Worm (Caenorhabditis elegans) whole organism, late embryonic: ENCODE measurements around the gene F54D5.15.

Experiments
- C08G9.2 ChIP-seq: sonication (generic microtip); optimal IDR thresholded peaks from 2 replicates; lab custom pipeline; 2016; ENCODE audit warnings: mild to moderate bottlenecking, missing genetic modification characterization, moderate library complexity, missing compliant biosample characterization
- F13H6.1 ChIP-seq: sonication (generic microtip); optimal IDR thresholded peaks from 2 replicates; lab custom pipeline; 2016; ENCODE audit warnings: missing genetic modification characterization, missing compliant biosample characterization
- K02D7.2 ChIP-seq: sonication (generic microtip); optimal IDR thresholded peaks from 2 replicates; lab custom pipeline; 2017; ENCODE audit warnings: mild to moderate bottlenecking, missing genetic modification characterization, missing compliant biosample characterization
- K09A11.1 ChIP-seq: sonication (generic microtip); optimal IDR thresholded peaks from 2 replicates; lab custom pipeline; 2017; ENCODE audit warnings: antibody characterized with exemption, mild to moderate bottlenecking, missing genetic modification characterization, missing compliant biosample characterization; ENCODE audit not compliant: insufficient read depth
- Y22D7AL.16 ChIP-seq: sonication (generic microtip); optimal IDR thresholded peaks from 2 replicates; lab custom pipeline; 2016; ENCODE audit warnings: missing genetic modification characterization, missing compliant biosample characterization
- ahr-1 ChIP-seq: sonication (generic microtip); optimal IDR thresholded peaks from 2 replicates; lab custom pipeline; 2016; ENCODE audit warnings: missing genetic modification characterization, missing compliant biosample characterization
- ceh-14 ChIP-seq: sonication (generic microtip); optimal IDR thresholded peaks from 2 replicates; lab custom pipeline; 2016; ENCODE audit warnings: missing genotype, missing genetic modification characterization, missing compliant biosample characterization
- ceh-19 ChIP-seq: fragments of 200-800 bp; sonication (Bioruptor generic); optimal IDR thresholded peaks from 2 replicates; lab custom pipeline; 2018; ENCODE audit warnings: mild to moderate bottlenecking, missing genetic modification characterization, missing compliant biosample characterization
- ceh-22 ChIP-seq: sonication (generic microtip); optimal IDR thresholded peaks from 2 replicates; lab custom pipeline; 2017; ENCODE audit warnings: missing biosample characterization, missing genetic modification characterization
- ceh-24 ChIP-seq: sonication (generic microtip); optimal IDR thresholded peaks from 2 replicates; lab custom pipeline; 2016; ENCODE audit warnings: mild to moderate bottlenecking, missing genetic modification characterization, missing compliant biosample characterization
- ceh-30 ChIP-seq: fragments of 150-350 bp; optimal IDR thresholded peaks from 2 replicates; lab custom pipeline; 2014; ENCODE audit warnings: missing biosample characterization, missing genetic modification characterization
- ceh-31 ChIP-seq: sonication (generic microtip); optimal IDR thresholded peaks from 2 replicates; lab custom pipeline; 2016; ENCODE audit warnings: missing genetic modification characterization, missing compliant biosample characterization
- ceh-34 ChIP-seq: sonication (generic microtip); optimal IDR thresholded peaks from 2 replicates; lab custom pipeline; 2016; ENCODE audit warnings: mild to moderate bottlenecking, missing genetic modification characterization, missing compliant biosample characterization
- ceh-6 ChIP-seq: fragments of 200-800 bp; sonication (Bioruptor generic); optimal IDR thresholded peaks from 2 replicates; lab custom pipeline; 2018; ENCODE audit warnings: mild to moderate bottlenecking, missing genetic modification characterization, missing compliant biosample characterization
- che-1 ChIP-seq: sonication (generic microtip); optimal IDR thresholded peaks from 2 replicates; lab custom pipeline; 2016; ENCODE audit warnings: mild to moderate bottlenecking, missing genetic modification characterization, missing compliant biosample characterization
- dmd-4 ChIP-seq: sonication (generic microtip); optimal IDR thresholded peaks from 2 replicates; lab custom pipeline; 2016; ENCODE audit warnings: borderline replicate concordance, missing genetic modification characterization, missing compliant biosample characterization
- elt-2 ChIP-seq: sonication (generic microtip); optimal IDR thresholded peaks from 2 replicates; lab custom pipeline; 2016; ENCODE audit warnings: missing genetic modification reagents, missing genetic modification characterization, missing compliant biosample characterization
- elt-4 ChIP-seq: sonication (generic microtip); optimal IDR thresholded peaks from 2 replicates; lab custom pipeline; 2016; ENCODE audit warnings: missing genetic modification characterization, missing compliant biosample characterization
- ets-4 ChIP-seq: sonication (generic microtip); optimal IDR thresholded peaks from 2 replicates; lab custom pipeline; 2016; ENCODE audit warnings: missing genetic modification characterization, missing compliant biosample characterization
- fkh-10 ChIP-seq: fragments of 150-350 bp; optimal IDR thresholded peaks from 2 replicates; lab custom pipeline; 2014; ENCODE audit warnings: missing biosample characterization, missing genetic modification reagents, missing genetic modification characterization
- fkh-6 ChIP-seq: sonication (generic microtip); optimal IDR thresholded peaks from 2 replicates; lab custom pipeline; 2016; ENCODE audit warnings: missing genetic modification characterization, missing compliant biosample characterization
- gmeb-2 ChIP-seq: sonication (generic microtip); optimal IDR thresholded peaks from 2 replicates; lab custom pipeline; 2016; ENCODE audit warnings: missing genetic modification characterization, inconsistent platforms, missing compliant biosample characterization
- lin-11 ChIP-seq: fragments of 200-800 bp; sonication (Bioruptor generic); optimal IDR thresholded peaks from 2 replicates; lab custom pipeline; 2018; ENCODE audit warnings: mild to moderate bottlenecking, missing genetic modification characterization, missing compliant biosample characterization
- mec-3 ChIP-seq: sonication (generic microtip); optimal IDR thresholded peaks from 2 replicates; lab custom pipeline; 2016; ENCODE audit warnings: borderline replicate concordance, missing genetic modification characterization, missing compliant biosample characterization
- nhr-11 ChIP-seq: fragments of 150-350 bp; optimal IDR thresholded peaks from 2 replicates; lab custom pipeline; 2014; ENCODE audit warnings: missing biosample characterization, missing genetic modification characterization
- npax-4 ChIP-seq: sonication (generic microtip); optimal IDR thresholded peaks from 2 replicates; lab custom pipeline; 2016; ENCODE audit warnings: missing genetic modification characterization, missing compliant biosample characterization
- odd-2 ChIP-seq: sonication (generic microtip); optimal IDR thresholded peaks from 2 replicates; lab custom pipeline; 2017; ENCODE audit warnings: antibody characterized with exemption, mild to moderate bottlenecking, missing genetic modification characterization, missing compliant biosample characterization
- pag-3 ChIP-seq: sonication (generic microtip); optimal IDR thresholded peaks from 2 replicates; lab custom pipeline; 2016; ENCODE audit warnings: missing compliant biosample characterization, missing genetic modification characterization, borderline replicate concordance
- pha-4 ChIP-seq: fragments of 150-350 bp; optimal IDR thresholded peaks from 2 replicates; lab custom pipeline; 2018; ENCODE audit warnings: missing biosample characterization, missing genetic modification reagents, missing genetic modification characterization
- pros-1 ChIP-seq: fragments of 150-350 bp; optimal IDR thresholded peaks from 2 replicates; lab custom pipeline; 2014; ENCODE audit warnings: missing biosample characterization, missing genetic modification reagents, missing genetic modification characterization
- ref-2 ChIP-seq: sonication (generic microtip); optimal IDR thresholded peaks from 2 replicates; lab custom pipeline; 2016; ENCODE audit warnings: missing genetic modification characterization, missing compliant biosample characterization
- rnt-1 ChIP-seq: sonication (generic microtip); optimal IDR thresholded peaks from 2 replicates; lab custom pipeline; 2016; ENCODE audit warnings: missing genetic modification characterization, missing compliant biosample characterization
- sdc-2 ChIP-seq: sonication (generic microtip); optimal IDR thresholded peaks from 2 replicates; lab custom pipeline; 2016; ENCODE audit warnings: missing genotype, missing genetic modification characterization, missing compliant biosample characterization
- sox-4 ChIP-seq: sonication (generic microtip); optimal IDR thresholded peaks from 2 replicates; lab custom pipeline; 2017; ENCODE audit warnings: mild to moderate bottlenecking, missing genetic modification characterization, inconsistent platforms, missing compliant biosample characterization
- tbx-2 ChIP-seq: sonication (generic microtip); optimal IDR thresholded peaks from 2 replicates; lab custom pipeline; 2016; ENCODE audit warnings: missing genetic modification characterization, missing compliant biosample characterization
- unc-3 ChIP-seq, 2 experiments: fragments of 200-800 bp in 1 of 2; sonication (Bioruptor generic) in 1 of 2; sonication (generic microtip) in 1 of 2; conservative IDR thresholded peaks in 1 of 2; optimal IDR thresholded peaks in 1 of 2; 2 replicates each; pipeline versions ENCODE4 v1.3.6 to Lab custom; 2016 to 2022; ENCODE audit warnings: missing compliant biosample characterization in 2 of 2, missing genetic modification characterization in 2 of 2, missing genetic modification reagents in 1 of 2
- unc-42 ChIP-seq: sonication (generic microtip); optimal IDR thresholded peaks from 2 replicates; lab custom pipeline; 2016; ENCODE audit warnings: missing genotype, missing genetic modification characterization, missing compliant biosample characterization
- unc-86 ChIP-seq: sonication (generic microtip); optimal IDR thresholded peaks from 2 replicates; lab custom pipeline; 2016; ENCODE audit warnings: missing genetic modification characterization, missing compliant biosample characterization

Gene F54D5.15

DNA sequence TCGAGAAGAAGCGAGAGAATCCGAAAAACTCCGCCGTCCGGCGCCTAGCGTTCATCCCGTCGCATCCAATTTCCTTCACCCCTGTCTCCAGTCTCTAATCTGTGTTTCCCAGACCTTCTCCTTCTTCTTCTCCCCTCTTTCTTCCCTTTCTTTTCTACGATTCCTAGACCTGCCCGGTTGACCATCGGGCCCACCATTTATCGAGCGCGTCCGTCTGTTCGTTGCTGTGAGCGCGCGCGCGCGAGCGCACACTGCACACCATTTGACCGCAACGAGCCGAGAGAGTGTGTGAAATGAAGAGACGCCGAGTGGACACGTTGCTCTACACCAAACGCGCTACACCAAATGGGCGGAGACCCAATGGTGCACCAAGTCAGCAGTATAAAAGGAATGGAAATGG, 26.9 kb downstream of the F54D5.15 start (continued):
- TF ChIP-seq ref-2 (tag; lab: Kevin White, UChicago), result peak; percentile 52
- TF ChIP-seq Y22D7AL.16, result no peak
- peak; percentile 17 for TF ChIP-seq ceh-6 (GFP tag; lab: Kevin White, UChicago)
- TF ChIP-seq rnt-1 (tag; lab: Kevin White, UChicago), result peak; percentile 49
- TF ChIP-seq che-1 (tag; lab: Kevin White, UChicago), result no peak
- no peak for TF ChIP-seq pros-1 (tag; lab: Kevin White, UChicago)
- no peak for TF ChIP-seq odd-2
- TF ChIP-seq C08G9.2 (tag; lab: Kevin White, UChicago), result peak; percentile 33
- no peak for TF ChIP-seq pha-4 (tag; lab: Kevin White, UChicago)
- TF ChIP-seq fkh-6, result no peak
- no peak for TF ChIP-seq ceh-30 (tag; lab: Kevin White, UChicago)
- TF ChIP-seq ceh-19 (GFP tag; lab: Kevin White, UChicago), result peak; percentile 58
- no peak for TF ChIP-seq pag-3 (tag; lab: Kevin White, UChicago)
- TF ChIP-seq lin-11 (tag; lab: Kevin White, UChicago), result no peak
- peak; percentile 78 for TF ChIP-seq ceh-34
- no peak for TF ChIP-seq gmeb-2 (tag; lab: Kevin White, UChicago)
- TF ChIP-seq ets-4, result no peak

DNA sequence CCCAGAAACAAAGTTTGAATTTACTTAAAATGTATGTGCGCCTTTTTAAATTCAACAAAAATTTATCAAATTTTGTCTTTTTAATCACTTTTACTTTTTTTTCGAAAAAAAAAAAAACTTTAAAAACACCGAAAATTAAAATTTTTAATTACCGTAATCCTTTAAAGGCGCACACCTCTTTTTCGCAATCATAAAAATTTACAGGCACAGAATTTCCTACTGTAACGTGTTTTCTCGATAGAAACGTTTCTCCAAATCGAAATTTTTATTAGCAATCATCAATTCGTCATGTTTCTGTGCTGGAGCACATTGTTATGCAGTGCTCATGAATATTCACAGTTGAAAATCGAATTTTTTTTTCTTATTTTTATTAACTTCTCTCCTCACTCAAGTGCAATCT, 27.5 kb downstream of the F54D5.15 start:
- TF ChIP-seq ceh-14 (tag; lab: Kevin White, UChicago) (no peak), unc-3 (GFP tag; conservative IDR thresholded peaks at IDR 0.05; lab: Robert Waterston, UW) (no peak), unc-3 (tag; optimal IDR thresholded peaks at IDR 0.05; lab: Kevin White, UChicago) (no peak), che-1 (tag; lab: Kevin White, UChicago) (no peak), odd-2 (no peak), mec-3 (tag; lab: Kevin White, UChicago) (no peak), pha-4 (tag; lab: Kevin White, UChicago) (no peak), ceh-22 (tag; lab: Kevin White, UChicago) (no peak), dmd-4 (tag; lab: Kevin White, UChicago) (no peak)

DNA sequence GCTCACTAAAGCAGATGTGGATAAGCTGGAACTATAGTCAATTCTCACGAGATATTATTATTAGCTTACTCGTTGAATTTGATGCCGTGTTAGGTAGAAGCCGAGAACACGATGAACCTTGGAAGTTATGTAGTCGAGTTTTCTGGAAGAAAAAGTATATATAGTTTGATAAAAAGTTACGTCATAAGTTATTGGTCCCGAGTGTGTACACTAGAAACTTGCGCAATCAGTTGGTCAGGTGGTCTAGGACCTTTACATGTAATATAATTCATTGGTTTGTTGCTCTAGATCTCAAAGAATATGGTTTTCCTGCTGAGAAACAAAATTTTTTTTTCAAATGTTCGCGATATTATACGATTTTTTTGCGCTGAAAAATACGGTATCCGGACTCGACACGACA, 28.1 kb downstream of the F54D5.15 start:
- TF ChIP-seq elt-2, result peak; percentile 43
- no peak for TF ChIP-seq F13H6.1 (tag; lab: Kevin White, UChicago)

DNA sequence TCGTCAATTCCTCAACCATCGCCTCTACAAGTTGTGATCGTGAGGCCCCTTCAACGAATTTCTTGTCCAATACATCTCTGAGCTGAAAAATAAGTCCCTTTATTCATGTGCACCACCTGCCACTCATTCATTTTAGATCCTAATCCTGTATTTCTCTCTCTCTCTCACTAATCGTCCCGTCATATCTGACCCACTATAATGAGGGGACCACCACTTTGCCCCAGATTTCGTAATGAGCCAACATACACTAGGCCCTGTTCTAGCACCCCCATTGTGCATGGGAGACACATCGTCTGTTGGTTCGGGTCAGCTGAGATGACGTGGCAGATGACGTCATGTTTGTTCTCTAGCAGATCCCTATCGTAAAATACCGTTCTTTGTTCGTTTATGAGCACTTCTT, 28.6 kb downstream of the F54D5.15 start:
- no peak for TF ChIP-seq nhr-11 (tag; lab: Kevin White, UChicago)
- no peak for TF ChIP-seq unc-42 (tag; lab: Kevin White, UChicago)
- TF ChIP-seq tbx-2 (tag; lab: Kevin White, UChicago), result peak; percentile 48
- TF ChIP-seq sdc-2 (tag; lab: Kevin White, UChicago), result peak; percentile 36
- TF ChIP-seq fkh-10, result no peak
- no peak for TF ChIP-seq K09A11.1 (tag; lab: Kevin White, UChicago)
- TF ChIP-seq gmeb-2 (tag; lab: Kevin White, UChicago), result peak; percentile 4
- TF ChIP-seq K02D7.2, result no peak
- peak; percentile 42 for TF ChIP-seq ceh-31
- TF ChIP-seq unc-3 (GFP tag; conservative IDR thresholded peaks at IDR 0.05; lab: Robert Waterston, UW), result no peak
- TF ChIP-seq unc-3 (tag; optimal IDR thresholded peaks at IDR 0.05; lab: Kevin White, UChicago), result no peak
- no peak for TF ChIP-seq sox-4
- TF ChIP-seq ref-2 (tag; lab: Kevin White, UChicago), result peak; percentile 68
- TF ChIP-seq lin-11 (tag; lab: Kevin White, UChicago), result no peak
- TF ChIP-seq npax-4 (tag; lab: Kevin White, UChicago), result no peak
- TF ChIP-seq elt-4 (tag; lab: Kevin White, UChicago), result no peak
- no peak for TF ChIP-seq ceh-30 (tag; lab: Kevin White, UChicago)
- no peak for TF ChIP-seq pros-1 (tag; lab: Kevin White, UChicago)
- no peak for TF ChIP-seq ahr-1 (tag; lab: Kevin White, UChicago)
- no peak for TF ChIP-seq unc-86 (tag; lab: Kevin White, UChicago)
- no peak for TF ChIP-seq ceh-24 (tag; lab: Kevin White, UChicago)
- no peak for TF ChIP-seq odd-2
